Fruit fly (Drosophila melanogaster) whole organism, prepupa: ENCODE data around the gene CG15480.
A peak's percentile ranks its signal among the peaks of the same experiment; 100 is the strongest.

Experiments
- Blimp-1 ChIP-seq: fragments of 200-800 bp; sonication (Bioruptor generic); optimal IDR thresholded peaks from 3 replicates; lab custom pipeline; 2017; ENCODE audit warnings: missing biosample characterization, missing genetic modification characterization, mild to moderate bottlenecking, moderate library complexity, missing genetic modification reagents
- CG10669 ChIP-seq: fragments of 200-800 bp; sonication (Bioruptor generic); optimal IDR thresholded peaks from 3 replicates; lab custom pipeline; 2018; ENCODE audit warnings: missing biosample characterization, mild to moderate bottlenecking, missing genetic modification characterization, moderate library complexity
- CG11902 ChIP-seq: fragments of 200-800 bp; sonication (Bioruptor generic); optimal IDR thresholded peaks from 3 replicates; lab custom pipeline; 2016; ENCODE audit warnings: missing biosample characterization, missing genetic modification characterization
- CG1621 ChIP-seq: fragments of 200-800 bp; sonication (Bioruptor generic); optimal IDR thresholded peaks from 3 replicates; lab custom pipeline; 2018; ENCODE audit warnings: missing biosample characterization, mild to moderate bottlenecking, missing genetic modification characterization
- CG3032 ChIP-seq: fragments of 200-800 bp; optimal IDR thresholded peaks from 2 replicates; lab custom pipeline; 2019; ENCODE audit warnings: missing biosample characterization, mild to moderate bottlenecking, missing genetic modification characterization, moderate library complexity
- CG31627 ChIP-seq: fragments of 200-800 bp; sonication (Bioruptor generic); optimal IDR thresholded peaks from 3 replicates; lab custom pipeline; 2016; ENCODE audit warnings: missing biosample characterization, missing genetic modification characterization
- CG32006 ChIP-seq: fragments of 200-800 bp; sonication (Bioruptor generic); optimal IDR thresholded peaks from 3 replicates; lab custom pipeline; 2017; ENCODE audit warnings: missing biosample characterization, mild to moderate bottlenecking, missing genetic modification characterization
- CG3919 ChIP-seq: fragments of 200-800 bp; sonication (Bioruptor generic); optimal IDR thresholded peaks from 3 replicates; lab custom pipeline; 2016; ENCODE audit warnings: missing biosample characterization, missing genetic modification characterization
- CG4318 ChIP-seq: fragments of 200-800 bp; sonication (Bioruptor generic); optimal IDR thresholded peaks from 3 replicates; lab custom pipeline; 2017; ENCODE audit warnings: missing biosample characterization, mild to moderate bottlenecking, missing genetic modification characterization
- CG6163 ChIP-seq: fragments of 200-800 bp; sonication (Bioruptor generic); IDR thresholded peaks from 3 replicates; pipeline ENCODE4 v1.3.6; 2022; ENCODE audit warnings: missing biosample characterization, missing genetic modification characterization
- CG6276 ChIP-seq: fragments of 200-800 bp; sonication (Bioruptor generic); optimal IDR thresholded peaks from 2 replicates; lab custom pipeline; 2017; ENCODE audit warnings: missing biosample characterization, mild to moderate bottlenecking, missing genetic modification characterization
- CG6792 ChIP-seq: fragments of 200-800 bp; sonication (Bioruptor generic); optimal IDR thresholded peaks from 3 replicates; lab custom pipeline; 2016; ENCODE audit warnings: missing biosample characterization, missing genetic modification characterization
- CG6808 ChIP-seq: fragments of 200-800 bp; sonication (Bioruptor generic); optimal IDR thresholded peaks from 3 replicates; lab custom pipeline; 2017; ENCODE audit warnings: missing biosample characterization, missing genetic modification characterization, mild to moderate bottlenecking, moderate library complexity, missing genetic modification reagents
- CG6854 ChIP-seq: fragments of 200-800 bp; sonication (Bioruptor generic); optimal IDR thresholded peaks from 2 replicates; lab custom pipeline; 2017; ENCODE audit warnings: missing biosample characterization, mild to moderate bottlenecking, missing genetic modification characterization
- CG7368 ChIP-seq: fragments of 200-800 bp; sonication (Bioruptor generic); optimal IDR thresholded peaks from 3 replicates; lab custom pipeline; 2016; ENCODE audit warnings: missing biosample characterization, missing genetic modification characterization
- CG8119 ChIP-seq: fragments of 200-800 bp; sonication (Bioruptor generic); IDR thresholded peaks from 3 replicates; pipeline ENCODE4 v1.3.6; 2022; ENCODE audit warnings: missing biosample characterization, missing genetic modification characterization
- CG8632 ChIP-seq: fragments of 200-800 bp; sonication (Bioruptor generic); optimal IDR thresholded peaks from 3 replicates; lab custom pipeline; 2016; ENCODE audit warnings: missing biosample characterization, missing genetic modification characterization
- CG9139 ChIP-seq: fragments of 200-800 bp; sonication (Bioruptor generic); optimal IDR thresholded peaks from 3 replicates; lab custom pipeline; 2017; ENCODE audit warnings: missing biosample characterization, mild to moderate bottlenecking, missing genetic modification characterization
- Eip75B ChIP-seq: fragments of 200-800 bp; sonication (Bioruptor generic); optimal IDR thresholded peaks from 3 replicates; lab custom pipeline; 2016; ENCODE audit warnings: missing biosample characterization, missing genetic modification characterization
- Eip78C ChIP-seq: fragments of 200-800 bp; sonication (Bioruptor generic); peaks from one replicate; lab custom pipeline; 2016; ENCODE audit warnings: missing biosample characterization, missing genetic modification characterization
- Eip93F ChIP-seq: fragments of 200-800 bp; sonication (Bioruptor generic); optimal IDR thresholded peaks from 2 replicates; lab custom pipeline; 2016; ENCODE audit warnings: missing biosample characterization, mild to moderate bottlenecking, missing genetic modification characterization
- Ets21C ChIP-seq: fragments of 200-800 bp; sonication (Bioruptor generic); optimal IDR thresholded peaks from 3 replicates; lab custom pipeline; 2016; ENCODE audit warnings: missing biosample characterization, missing genetic modification characterization
- Gug ChIP-seq: fragments of 200-800 bp; sonication (Bioruptor generic); IDR thresholded peaks from 2 replicates; pipeline ENCODE4 v1.3.6; 2022; ENCODE audit warnings: missing biosample characterization, missing genetic modification characterization
- Hr38 ChIP-seq: sonication (Bioruptor generic); optimal IDR thresholded peaks from 2 replicates; lab custom pipeline; 2016; ENCODE audit warnings: missing biosample characterization, missing genetic modification characterization
- Hr4 ChIP-seq: fragments of 200-800 bp; sonication (Bioruptor generic); optimal IDR thresholded peaks from 3 replicates; lab custom pipeline; 2016; ENCODE audit warnings: missing biosample characterization, missing genetic modification characterization
- Lpt ChIP-seq: fragments of 200-800 bp; sonication (Bioruptor generic); optimal IDR thresholded peaks from 3 replicates; lab custom pipeline; 2016; ENCODE audit warnings: missing biosample characterization, missing genetic modification characterization
- OdsH ChIP-seq: fragments of 200-800 bp; sonication (Bioruptor generic); optimal IDR thresholded peaks from 3 replicates; lab custom pipeline; 2016; ENCODE audit warnings: missing biosample characterization, missing genetic modification characterization
- Smox ChIP-seq: fragments of 200-800 bp; sonication (Bioruptor generic); optimal IDR thresholded peaks from 3 replicates; lab custom pipeline; 2016; ENCODE audit warnings: missing biosample characterization, missing genetic modification characterization
- Sox102F ChIP-seq: fragments of 200-800 bp; sonication (Bioruptor generic); optimal IDR thresholded peaks from 2 replicates; lab custom pipeline; 2016; ENCODE audit warnings: missing biosample characterization, mild to moderate bottlenecking, missing genetic modification characterization
- Sox14 ChIP-seq: fragments of 200-800 bp; sonication (Bioruptor generic); optimal IDR thresholded peaks from 3 replicates; lab custom pipeline; 2016; ENCODE audit warnings: missing biosample characterization, missing genetic modification characterization
- Sox15 ChIP-seq: fragments of 200-800 bp; sonication (Bioruptor generic); optimal IDR thresholded peaks from 3 replicates; lab custom pipeline; 2016; ENCODE audit warnings: missing biosample characterization, missing genetic modification characterization
- achi ChIP-seq: fragments of 200-800 bp; sonication (Bioruptor generic); optimal IDR thresholded peaks from 3 replicates; lab custom pipeline; 2016; ENCODE audit warnings: missing biosample characterization, missing genetic modification characterization
- acj6 ChIP-seq: fragments of 200-800 bp; sonication (Bioruptor generic); optimal IDR thresholded peaks from 3 replicates; lab custom pipeline; 2016; ENCODE audit warnings: missing biosample characterization, missing genetic modification characterization
- cyc ChIP-seq: fragments of 200-800 bp; sonication (Bioruptor generic); optimal IDR thresholded peaks from 3 replicates; lab custom pipeline; 2016; ENCODE audit warnings: missing biosample characterization, missing genetic modification characterization
- dac ChIP-seq: fragments of 200-800 bp; sonication (Bioruptor generic); optimal IDR thresholded peaks from 2 replicates; lab custom pipeline; 2017; ENCODE audit warnings: missing biosample characterization, mild to moderate bottlenecking, missing genetic modification characterization
- dsx ChIP-seq: fragments of 200-800 bp; optimal IDR thresholded peaks from 3 replicates; lab custom pipeline; 2019; ENCODE audit warnings: missing biosample characterization, mild to moderate bottlenecking, missing genetic modification characterization, moderate library complexity; ENCODE audit not compliant: poor library complexity, severe bottlenecking
- eg ChIP-seq: fragments of 200-800 bp; sonication (Bioruptor generic); IDR thresholded peaks from 3 replicates; pipeline ENCODE4 v1.3.6; 2022; ENCODE audit warnings: missing biosample characterization, missing genetic modification characterization
- esn ChIP-seq: fragments of 200-800 bp; sonication (Bioruptor generic); optimal IDR thresholded peaks from 2 replicates; lab custom pipeline; 2016; ENCODE audit warnings: missing biosample characterization, mild to moderate bottlenecking, missing genetic modification characterization, moderate library complexity
- fkh ChIP-seq: fragments of 200-800 bp; sonication (Bioruptor generic); optimal IDR thresholded peaks from 3 replicates; lab custom pipeline; 2017; ENCODE audit warnings: missing biosample characterization, mild to moderate bottlenecking, missing genetic modification characterization, moderate library complexity
- lz ChIP-seq: fragments of 200-800 bp; sonication (Bioruptor generic); optimal IDR thresholded peaks from 3 replicates; lab custom pipeline; 2016; ENCODE audit warnings: missing biosample characterization, missing genetic modification characterization
- net ChIP-seq: fragments of 200-800 bp; sonication (Bioruptor generic); optimal IDR thresholded peaks from 3 replicates; lab custom pipeline; 2016; ENCODE audit warnings: missing biosample characterization, missing genetic modification characterization
- spab ChIP-seq: fragments of 200-800 bp; sonication (Bioruptor generic); optimal IDR thresholded peaks from 2 replicates; lab custom pipeline; 2017; ENCODE audit warnings: missing biosample characterization, mild to moderate bottlenecking, missing genetic modification characterization, missing genetic modification reagents
- ss ChIP-seq, 2 experiments: fragments of 200-800 bp; sonication (Bioruptor generic); optimal IDR thresholded peaks; 2 replicates in 1 of 2; 3 replicates in 1 of 2; lab custom pipeline; 2017 to 2018; ENCODE audit warnings: mild to moderate bottlenecking in 2 of 2, missing biosample characterization in 2 of 2, missing genetic modification characterization in 2 of 2, moderate library complexity in 1 of 2
- svp ChIP-seq: fragments of 200-800 bp; sonication (Bioruptor generic); peaks from one replicate; lab custom pipeline; 2016; ENCODE audit warnings: missing biosample characterization, missing genetic modification characterization
- topi ChIP-seq: fragments of 200-800 bp; sonication (Bioruptor generic); optimal IDR thresholded peaks from 3 replicates; lab custom pipeline; 2016; ENCODE audit warnings: missing biosample characterization, missing genetic modification characterization
- vri ChIP-seq: fragments of 200-800 bp; sonication (Bioruptor generic); optimal IDR thresholded peaks from 3 replicates; lab custom pipeline; 2016; ENCODE audit warnings: missing biosample characterization, mild to moderate bottlenecking, missing genetic modification characterization

The CG15480 gene

dm6 chr2L:13266627-13267026 lies 41.6 kb upstream of the CG15480 start:
- TF ChIP-seq Eip78C (peak; percentile 63), CG31627 (no peak), Ets21C (GFP tag; lab: Kevin White, UChicago) (no peak), Gug (no peak), Hr4 (GFP tag; lab: Kevin White, UChicago) (no peak), CG3919 (GFP tag; lab: Kevin White, UChicago) (peak; percentile 27), Hr38 (GFP tag; lab: Kevin White, UChicago) (no peak), ss (GFP tag; optimal IDR thresholded peaks at IDR 0.05; lab: Kevin White, UChicago) (peak in 1 of 2 experiments; percentile 75), Eip75B (GFP tag; lab: Kevin White, UChicago) (no peak), CG11902 (GFP tag; lab: Kevin White, UChicago) (no peak), topi (GFP tag; lab: Kevin White, UChicago) (no peak), CG3032 (tag; lab: Kevin White, UChicago) (peak; percentile 23), CG6808 (peak; percentile 21), dsx (no peak), CG6276 (GFP tag; lab: Kevin White, UChicago) (no peak), CG8119 (0 out of 3 replicates have a peak, but pooled peaks have one; percentile 18), CG4318 (GFP tag; lab: Kevin White, UChicago) (no peak), CG6163 (GFP tag; lab: Robert Waterston, UW) (no peak), CG6792 (GFP tag; lab: Kevin White, UChicago) (no peak), lz (GFP tag; lab: Kevin White, UChicago) (no peak), CG1621 (peak; percentile 41), eg (GFP tag; lab: Robert Waterston, UW) (peak; percentile 47; the same call in 1 of the 3 replicates), CG32006 (peak; percentile 17), acj6 (no peak), cyc (GFP tag; lab: Kevin White, UChicago) (no peak), CG9139 (GFP tag; lab: Kevin White, UChicago) (no peak), Sox102F (no peak), spab (no peak), Smox (no peak), Sox14 (GFP tag; lab: Kevin White, UChicago) (no peak), esn (GFP tag; lab: Kevin White, UChicago) (no peak), net (no peak), CG6854 (GFP tag; lab: Kevin White, UChicago) (no peak), Blimp-1 (no peak), Eip93F (GFP tag; lab: Kevin White, UChicago) (no peak), achi (no peak), OdsH (no peak)

- TF ChIP-seq CG31627 (no peak), CG8632 (GFP tag; lab: Kevin White, UChicago) (no peak), vri (GFP tag; lab: Kevin White, UChicago) (no peak)
Observed at dm6 chr2L:13265776-13266175, 40.7 kb upstream of the CG15480 start, which contains the start of gene CG31848. Gene CG31848, minus strand, starts transcription at chr2L:13265876.

dm6 chr2L:13260740-13261139 lies 35.7 kb upstream of the CG15480 start, which contains the start of gene CG44085:
Gene CG44085, plus strand, starts transcription at chr2L:13261008.
- TF ChIP-seq cyc (GFP tag; lab: Kevin White, UChicago) (no peak), CG10669 (GFP tag; lab: Kevin White, UChicago) (no peak), Eip78C (no peak), CG6792 (GFP tag; lab: Kevin White, UChicago) (no peak), CG8632 (GFP tag; lab: Kevin White, UChicago) (no peak), dac (no peak), svp (GFP tag; lab: Kevin White, UChicago) (no peak), CG4318 (GFP tag; lab: Kevin White, UChicago) (no peak), Sox15 (no peak), Lpt (GFP tag; lab: Kevin White, UChicago) (no peak), CG7368 (GFP tag; lab: Kevin White, UChicago) (no peak), Hr38 (GFP tag; lab: Kevin White, UChicago) (no peak), spab (no peak), fkh (GFP tag; lab: Kevin White, UChicago) (no peak), net (no peak), CG6808 (no peak)
